Fruit fly (Drosophila melanogaster) whole organism, embryonic: Measurements from ENCODE around the gene Suv3.

Experiments
- B-H2 ChIP-seq: fragments of 200-800 bp; sonication (Bioruptor generic); optimal IDR thresholded peaks from 2 replicates; lab custom pipeline; 2018; ENCODE audit warnings: missing biosample characterization, mild to moderate bottlenecking, missing genetic modification characterization
- CG10366 ChIP-seq: fragments of 200-800 bp; sonication (Bioruptor generic); IDR thresholded peaks from 2 replicates; pipeline ENCODE4 v1.3.6; 2022; ENCODE audit warnings: missing biosample characterization, missing genetic modification characterization
- CG11247 ChIP-seq: fragments of 200-800 bp; sonication (Bioruptor generic); IDR thresholded peaks from 2 replicates; pipeline ENCODE4 v1.3.6; 2022; ENCODE audit warnings: missing biosample characterization, missing genetic modification characterization
- CG11456 ChIP-seq: fragments of 200-800 bp; sonication (Bioruptor generic); IDR thresholded peaks from 3 replicates; pipeline ENCODE4 v1.3.6; 2022; ENCODE audit warnings: missing biosample characterization, missing genetic modification characterization
- CG14710 ChIP-seq: fragments of 200-800 bp; sonication (Bioruptor generic); optimal IDR thresholded peaks from 3 replicates; lab custom pipeline; 2019; ENCODE audit warnings: missing biosample characterization, mild to moderate bottlenecking, missing genetic modification characterization, moderate library complexity
- CG14860 ChIP-seq: fragments of 200-800 bp; sonication (Bioruptor generic); IDR thresholded peaks from 3 replicates; pipeline ENCODE4 v1.3.6; 2022; ENCODE audit warnings: missing biosample characterization, missing genetic modification characterization; ENCODE audit not compliant: partially characterized antibody
- CG15601 ChIP-seq: fragments of 200-800 bp; sonication (Bioruptor generic); optimal IDR thresholded peaks from 3 replicates; lab custom pipeline; 2019; ENCODE audit warnings: missing biosample characterization, mild to moderate bottlenecking, missing genetic modification characterization, moderate library complexity
- CG16815 ChIP-seq: fragments of 200-800 bp; sonication (Bioruptor generic); optimal IDR thresholded peaks from 3 replicates; lab custom pipeline; 2017; ENCODE audit warnings: missing biosample characterization, mild to moderate bottlenecking, missing genetic modification characterization
- CG18262 ChIP-seq: fragments of 200-800 bp; optimal IDR thresholded peaks from 3 replicates; lab custom pipeline; 2019; ENCODE audit warnings: missing biosample characterization, mild to moderate bottlenecking, missing genetic modification characterization, moderate library complexity
- CG2116 ChIP-seq: fragments of 200-800 bp; sonication (Bioruptor generic); optimal IDR thresholded peaks from 3 replicates; lab custom pipeline; 2018; ENCODE audit warnings: missing biosample characterization, mild to moderate bottlenecking, missing genetic modification characterization
- CG2120 ChIP-seq: fragments of 200-800 bp; sonication (Bioruptor generic); optimal IDR thresholded peaks from 3 replicates; lab custom pipeline; 2016; ENCODE audit warnings: missing biosample characterization, missing genetic modification characterization
- CG2129 ChIP-seq: fragments of 200-800 bp; sonication (Bioruptor generic); IDR thresholded peaks from 2 replicates; pipeline ENCODE4 v1.3.6; 2022; ENCODE audit warnings: missing biosample characterization, missing genetic modification characterization; ENCODE audit not compliant: partially characterized antibody
- CG30020 ChIP-seq: fragments of 200-800 bp; optimal IDR thresholded peaks from 2 replicates; lab custom pipeline; 2019; ENCODE audit warnings: missing biosample characterization, mild to moderate bottlenecking, missing genetic modification characterization, moderate library complexity
- CG30403 ChIP-seq: fragments of 200-800 bp; sonication (Bioruptor generic); optimal IDR thresholded peaks from 3 replicates; lab custom pipeline; 2016; ENCODE audit warnings: missing biosample characterization, missing genetic modification characterization
- CG31441 ChIP-seq: fragments of 200-800 bp; sonication (Bioruptor generic); IDR thresholded peaks from 2 replicates; pipeline ENCODE4 v1.3.6; 2022; ENCODE audit warnings: missing biosample characterization, missing genetic modification characterization
- CG34376 ChIP-seq: fragments of 200-800 bp; sonication (Bioruptor generic); optimal IDR thresholded peaks from 2 replicates; lab custom pipeline; 2018; ENCODE audit warnings: missing biosample characterization, mild to moderate bottlenecking, missing genetic modification characterization
- CG4424 ChIP-seq: fragments of 200-800 bp; sonication (Bioruptor generic); optimal IDR thresholded peaks from 3 replicates; lab custom pipeline; 2016; ENCODE audit warnings: missing biosample characterization, missing genetic modification characterization
- CG7357 ChIP-seq: fragments of 200-800 bp; sonication (Bioruptor generic); IDR thresholded peaks from 3 replicates; pipeline ENCODE4 v1.3.6; 2022; ENCODE audit warnings: missing biosample characterization, missing genetic modification characterization
- CG8281 ChIP-seq: fragments of 200-800 bp; sonication (Bioruptor generic); optimal IDR thresholded peaks from 2 replicates; lab custom pipeline; 2018; ENCODE audit warnings: missing biosample characterization, mild to moderate bottlenecking, missing genetic modification characterization, moderate library complexity
- CG8388 ChIP-seq: fragments of 200-800 bp; sonication (Bioruptor generic); optimal IDR thresholded peaks from 2 replicates; lab custom pipeline; 2019; ENCODE audit warnings: missing biosample characterization, mild to moderate bottlenecking, missing genetic modification characterization, moderate library complexity
- CG9215 ChIP-seq: fragments of 200-800 bp; sonication (Bioruptor generic); IDR thresholded peaks from 2 replicates; pipeline ENCODE4 v1.3.6; 2022; ENCODE audit warnings: missing biosample characterization, missing genetic modification characterization
- CG9817 ChIP-seq: fragments of 200-800 bp; sonication (Bioruptor generic); optimal IDR thresholded peaks from 2 replicates; lab custom pipeline; 2018; ENCODE audit warnings: missing biosample characterization, mild to moderate bottlenecking, missing genetic modification characterization, moderate library complexity
- CTCF ChIP-seq: fragments of 200-800 bp; sonication (Bioruptor generic); optimal IDR thresholded peaks from 2 replicates; lab custom pipeline; 2017; ENCODE audit warnings: missing biosample characterization, mild to moderate bottlenecking, missing genetic modification characterization, moderate library complexity
- Dip2 ChIP-seq: fragments of 200-800 bp; sonication (Bioruptor generic); IDR thresholded peaks from 2 replicates; pipeline ENCODE4 v1.3.6; 2022; ENCODE audit warnings: missing biosample characterization, missing genetic modification characterization
- Drgx ChIP-seq: fragments of 200-800 bp; sonication (Bioruptor generic); IDR thresholded peaks from 2 replicates; pipeline ENCODE4 v1.3.6; 2022; ENCODE audit warnings: missing biosample characterization, missing genetic modification characterization
- Hsf ChIP-seq: fragments of 200-800 bp; sonication (Bioruptor generic); optimal IDR thresholded peaks from 3 replicates; lab custom pipeline; 2016; ENCODE audit warnings: missing biosample characterization, missing genetic modification characterization
- Lhr ChIP-seq: fragments of 200-800 bp; sonication (Bioruptor generic); optimal IDR thresholded peaks from 3 replicates; lab custom pipeline; 2017; ENCODE audit warnings: mild to moderate bottlenecking, missing biosample characterization, missing genetic modification reagents, missing genetic modification characterization
- MESR4 ChIP-seq: fragments of 200-800 bp; sonication (Bioruptor generic); optimal IDR thresholded peaks from 2 replicates; lab custom pipeline; 2018; ENCODE audit warnings: missing biosample characterization, mild to moderate bottlenecking, missing genetic modification characterization, moderate library complexity
- NfI ChIP-seq: fragments of 200-800 bp; sonication (Bioruptor generic); optimal IDR thresholded peaks from 3 replicates; lab custom pipeline; 2018; ENCODE audit warnings: missing biosample characterization, mild to moderate bottlenecking, missing genetic modification characterization, moderate library complexity
- Opbp ChIP-seq: fragments of 200-800 bp; sonication (Bioruptor generic); IDR thresholded peaks from 3 replicates; pipeline ENCODE4 v1.3.6; 2022; ENCODE audit warnings: missing biosample characterization, missing genetic modification characterization; ENCODE audit not compliant: partially characterized antibody
- Pdp1 ChIP-seq, 2 experiments: fragments of 200-800 bp; sonication (Bioruptor generic); optimal IDR thresholded peaks; 3 replicates each; lab custom pipeline; 2016; ENCODE audit warnings: missing biosample characterization in 2 of 2, missing genetic modification characterization in 2 of 2, mild to moderate bottlenecking in 1 of 2, moderate library complexity in 1 of 2
- Ptx1 ChIP-seq: fragments of 200-800 bp; sonication (Bioruptor generic); IDR thresholded peaks from 2 replicates; pipeline ENCODE4 v1.3.6; 2022; ENCODE audit warnings: missing biosample characterization, missing genetic modification characterization
- Rfx ChIP-seq: fragments of 200-800 bp; sonication (Bioruptor generic); IDR thresholded peaks from 2 replicates; pipeline ENCODE4 v1.3.6; 2022; ENCODE audit warnings: missing biosample characterization, missing genetic modification characterization
- Sox100B ChIP-seq: fragments of 200-800 bp; sonication (Bioruptor generic); optimal IDR thresholded peaks from 3 replicates; lab custom pipeline; 2018; ENCODE audit warnings: missing biosample characterization, mild to moderate bottlenecking, missing genetic modification characterization
- Stat92E ChIP-seq, 3 experiments: fragments of >200 bp in 2 of 3; fragments of 200-800 bp in 1 of 3; sonication (Bioruptor generic) in 1 of 3; optimal IDR thresholded peaks; 2 replicates each; lab custom pipeline; 2017 to 2019; ENCODE audit warnings: missing biosample characterization in 3 of 3, missing genetic modification characterization in 3 of 3, mild to moderate bottlenecking in 1 of 3, moderate library complexity in 1 of 3
- bsh ChIP-seq, 2 experiments: fragments of 200-800 bp; sonication (Bioruptor generic); optimal IDR thresholded peaks; 2 replicates each; lab custom pipeline; 2017 to 2018; ENCODE audit warnings: mild to moderate bottlenecking in 2 of 2, missing biosample characterization in 2 of 2, missing genetic modification characterization in 2 of 2, moderate library complexity in 1 of 2
- caup ChIP-seq: fragments of 200-800 bp; sonication (Bioruptor generic); optimal IDR thresholded peaks from 3 replicates; lab custom pipeline; 2017; ENCODE audit warnings: missing biosample characterization, mild to moderate bottlenecking, missing genetic modification characterization, moderate library complexity; ENCODE audit not compliant: severe bottlenecking
- esg ChIP-seq: fragments of 200-800 bp; sonication (Bioruptor generic); conservative IDR thresholded peaks from 2 replicates; pipeline ENCODE4 v1.3.6; 2022; ENCODE audit warnings: missing biosample characterization, missing genetic modification characterization
- hkb ChIP-seq, 2 experiments: fragments of 200-800 bp in 1 of 2; fragments of >200 bp in 1 of 2; sonication (Bioruptor generic) in 1 of 2; IDR thresholded peaks in 1 of 2; optimal IDR thresholded peaks in 1 of 2; 2 replicates each; pipeline versions ENCODE4 v1.3.6 to Lab custom; 2017 to 2022; ENCODE audit warnings: missing biosample characterization in 1 of 2, missing genetic modification characterization in 1 of 2
- lab ChIP-seq: fragments of 200-800 bp; sonication (Bioruptor generic); optimal IDR thresholded peaks from 3 replicates; lab custom pipeline; 2017; ENCODE audit warnings: missing biosample characterization, missing genetic modification characterization, mild to moderate bottlenecking, moderate library complexity, missing genetic modification reagents
- mam ChIP-seq: fragments of 200-800 bp; sonication (Bioruptor generic); optimal IDR thresholded peaks from 3 replicates; lab custom pipeline; 2016; ENCODE audit warnings: missing biosample characterization, missing genetic modification characterization
- phol ChIP-seq: fragments of 200-800 bp; sonication (Bioruptor generic); optimal IDR thresholded peaks from 3 replicates; lab custom pipeline; 2018; ENCODE audit warnings: missing biosample characterization, mild to moderate bottlenecking, missing genetic modification characterization, moderate library complexity
- psq ChIP-seq: fragments of 200-800 bp; sonication (Bioruptor generic); optimal IDR thresholded peaks from 2 replicates; lab custom pipeline; 2017; ENCODE audit warnings: missing biosample characterization, missing genetic modification characterization
- pzg ChIP-seq: fragments of 200-800 bp; sonication (Bioruptor generic); optimal IDR thresholded peaks from 3 replicates; lab custom pipeline; 2018; ENCODE audit warnings: missing biosample characterization, mild to moderate bottlenecking, missing genetic modification characterization, moderate library complexity
- shn ChIP-seq: fragments of 200-800 bp; sonication (Bioruptor generic); optimal IDR thresholded peaks from 3 replicates; lab custom pipeline; 2016; ENCODE audit warnings: missing biosample characterization, missing genetic modification characterization
- sima ChIP-seq: fragments of 200-800 bp; sonication (Bioruptor generic); optimal IDR thresholded peaks from 2 replicates; lab custom pipeline; 2016; ENCODE audit warnings: missing biosample characterization, missing genetic modification characterization
- slbo ChIP-seq: fragments of 200-800 bp; sonication (Bioruptor generic); IDR thresholded peaks from 2 replicates; pipeline ENCODE4 v1.3.6; 2022; ENCODE audit warnings: missing biosample characterization, missing genetic modification characterization
- wdn ChIP-seq: fragments of 200-800 bp; sonication (Bioruptor generic); IDR thresholded peaks from 2 replicates; pipeline ENCODE4 v1.3.6; 2022; ENCODE audit warnings: missing biosample characterization, missing genetic modification characterization

Suv3 gene

dm6 chr3R:4311067-4311723, at the start of gene Suv3 (continued):
- TF ChIP-seq CG2129 (GFP tag; lab: Robert Waterston, UW) = no peak
- no peak for TF ChIP-seq CG8281 (tag; lab: Kevin White, UChicago)
- TF ChIP-seq Drgx (GFP tag; lab: Robert Waterston, UW) = no peak
- no peak for TF ChIP-seq CG14860 (GFP tag; lab: Robert Waterston, UW)
- TF ChIP-seq CTCF (GFP tag; lab: Kevin White, UChicago) = no peak
- 0 out of 3 replicates have a peak, but pooled peaks have one; percentile 40 for TF ChIP-seq CG7357
- TF ChIP-seq pzg (GFP tag; lab: Kevin White, UChicago) = peak; percentile 46
- no peak for TF ChIP-seq wdn (GFP tag; lab: Robert Waterston, UW)
- TF ChIP-seq Dip2 (GFP tag; lab: Robert Waterston, UW) = no peak
- TF ChIP-seq shn (GFP tag; lab: Kevin White, UChicago) = no peak
- TF ChIP-seq CG8388 (GFP tag; lab: Kevin White, UChicago) = peak; percentile 48
- TF ChIP-seq CG15601 (tag; lab: Kevin White, UChicago) = peak; percentile 8
- no peak for TF ChIP-seq sima (GFP tag; lab: Kevin White, UChicago)
- no peak for TF ChIP-seq lab
- peak; percentile 44 for TF ChIP-seq CG14710 (tag; lab: Kevin White, UChicago)
- peak; percentile 62; the same call in 1 of the 2 replicates for TF ChIP-seq slbo (GFP tag; lab: Robert Waterston, UW)
- TF ChIP-seq CG30020 (tag; lab: Kevin White, UChicago) = peak; percentile 72
- TF ChIP-seq CG30403 = peak; percentile 28
- TF ChIP-seq CG2120 (GFP tag; lab: Kevin White, UChicago) = peak; percentile 31
- peak; percentile 60 for TF ChIP-seq phol
- peak; percentile 62; the same call in 1 of the 2 replicates for TF ChIP-seq CG31441
- no peak for TF ChIP-seq Lhr (GFP tag; lab: Kevin White, UChicago)
- peak; percentile 32; the same call in 1 of the 2 replicates for TF ChIP-seq CG11247 (GFP tag; lab: Robert Waterston, UW)
- no peak for TF ChIP-seq mam (GFP tag; lab: Kevin White, UChicago)
- peak; percentile 60; the same call in 1 of the 2 replicates for TF ChIP-seq Ptx1 (GFP tag; lab: Robert Waterston, UW)
- TF ChIP-seq Rfx = peak; percentile 62; the same call in 1 of the 2 replicates
- TF ChIP-seq Sox100B (GFP tag; lab: Kevin White, UChicago) = peak; percentile 52
- peak; percentile 12 for TF ChIP-seq CG34376 (GFP tag; lab: Kevin White, UChicago)
- peak in 1 of 2 experiments; percentile 32 for TF ChIP-seq bsh (GFP tag; optimal IDR thresholded peaks at IDR 0.05; lab: Kevin White, UChicago)
- TF ChIP-seq esg (GFP tag; lab: Robert Waterston, UW) = peak; percentile 30; the same call in 1 of the 2 replicates
- TF ChIP-seq CG4424 = peak; percentile 5
- peak; percentile 83 for TF ChIP-seq CG9215 (GFP tag; lab: Robert Waterston, UW)
- peak; percentile 22 for TF ChIP-seq CG16815 (GFP tag; lab: Kevin White, UChicago)
- no peak for TF ChIP-seq hkb (optimal IDR thresholded peaks at IDR 0.05; lab: Kevin White, UChicago)
- TF ChIP-seq hkb (GFP tag; IDR thresholded peaks at IDR 0.05; lab: Robert Waterston, UW) = peak; percentile 38; the same call in 1 of the 2 replicates
- TF ChIP-seq Pdp1 (GFP tag; optimal IDR thresholded peaks at IDR 0.05; lab: Kevin White, UChicago) = peak in 1 of 2 experiments; percentile 98
- TF ChIP-seq CG2116 (GFP tag; lab: Kevin White, UChicago) = peak; percentile 15
- peak; percentile 8 for TF ChIP-seq psq (GFP tag; lab: Kevin White, UChicago)
- peak; percentile 61 for TF ChIP-seq MESR4 (GFP tag; lab: Kevin White, UChicago)
- TF ChIP-seq B-H2 (GFP tag; lab: Kevin White, UChicago) = peak; percentile 43
- 0 out of 3 replicates have a peak, but pooled peaks have one; percentile 37 for TF ChIP-seq Opbp
- TF ChIP-seq caup = peak; percentile 7
- TF ChIP-seq CG10366 (GFP tag; lab: Robert Waterston, UW) = 0 out of 2 replicates have a peak, but pooled peaks have one; percentile 27
- TF ChIP-seq Hsf = no peak
- peak; percentile 20 for TF ChIP-seq NfI (GFP tag; lab: Kevin White, UChicago)
- peak; percentile 70 for TF ChIP-seq CG18262
- TF ChIP-seq CG11456 (GFP tag; lab: Robert Waterston, UW) = no peak
- peak; percentile 36 for TF ChIP-seq CG9817
- TF ChIP-seq Stat92E (GFP tag; optimal IDR thresholded peaks at IDR 0.05; lab: Kevin White, UChicago) = no peak
